Worm (Caenorhabditis elegans): Measurements from ENCODE around the gene adah-1.
A peak's percentile ranks its signal among the peaks of the same experiment; 100 is the strongest.

Gene adah-1

DNA sequence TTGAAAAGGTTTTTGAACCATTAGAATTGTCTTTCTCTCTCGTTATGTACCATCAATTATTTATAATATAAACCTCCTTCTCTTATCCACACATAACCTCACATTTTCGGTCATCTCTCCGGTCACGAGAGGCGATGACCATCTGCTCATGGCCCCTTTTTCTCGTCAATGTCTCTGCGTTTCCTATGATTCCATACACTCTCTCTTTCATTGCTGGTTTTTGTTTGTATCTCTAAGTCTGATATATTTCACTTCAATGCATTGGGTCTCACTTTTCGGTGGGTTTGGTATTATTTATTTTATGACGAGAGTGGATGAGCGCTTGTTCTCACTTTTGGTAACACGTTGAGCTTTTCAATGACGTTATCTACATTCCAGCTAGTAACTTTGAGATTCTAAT, 1.0 kb upstream of the adah-1 start (continued):
- peak in 1 of 2 experiments; percentile 81 for TF ChIP-seq lsy-2 (tag; optimal IDR thresholded peaks at IDR 0.05)
- TF ChIP-seq sma-3 (GFP tag; optimal IDR thresholded peaks at IDR 0.05), result peak; percentile 51

DNA sequence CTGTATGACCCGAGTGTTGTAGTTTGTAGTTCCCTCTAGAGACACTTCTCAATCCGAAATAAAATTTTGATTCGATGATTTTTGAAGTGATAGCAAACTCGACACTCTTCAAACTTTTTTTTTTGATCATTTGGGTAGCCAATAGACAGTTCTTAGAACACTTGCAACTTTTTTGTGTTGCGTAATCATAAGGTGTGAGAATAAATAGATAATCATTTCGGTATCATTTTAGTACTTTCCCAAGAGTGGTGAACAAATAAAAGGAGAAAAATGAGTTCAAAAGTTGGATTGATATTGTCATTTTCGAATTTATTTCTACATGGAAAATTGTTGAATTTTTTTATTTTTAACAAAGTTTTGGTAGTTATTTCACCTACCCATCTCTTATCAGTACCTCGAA, 818 bp downstream of the adah-1 start:
- TF ChIP-seq mbf-1 (tag; optimal IDR thresholded peaks at IDR 0.05), result no peak
- TF ChIP-seq fos-1 (tag; optimal IDR thresholded peaks at IDR 0.05), result peak; percentile 49
- no peak for TF ChIP-seq gmeb-1 (tag; optimal IDR thresholded peaks at IDR 0.05)
- no peak for TF ChIP-seq mab-5 (tag; optimal IDR thresholded peaks at IDR 0.05)
- no peak for TF ChIP-seq nhr-77 (tag; optimal IDR thresholded peaks at IDR 0.05)

DNA sequence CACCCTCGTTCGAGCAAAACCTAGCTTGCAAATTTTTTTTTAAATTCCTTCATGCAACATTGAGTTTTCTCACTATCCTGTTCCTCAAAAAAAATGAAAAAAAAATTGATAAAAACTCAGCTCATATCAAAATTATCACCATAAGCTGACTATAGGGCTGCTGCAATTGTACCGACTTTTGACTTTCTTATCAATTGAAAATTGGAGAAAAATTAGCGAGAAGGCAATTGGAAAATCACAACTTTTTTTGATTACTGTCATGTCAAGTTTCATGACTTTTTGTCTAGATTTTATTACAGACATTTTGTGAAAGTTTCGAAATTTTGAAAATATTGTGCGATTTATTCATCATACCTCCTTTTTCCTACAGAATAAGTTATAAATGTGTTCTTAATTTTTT, 1.8 kb downstream of the adah-1 start:
- TF ChIP-seq egl-27 (tag; optimal IDR thresholded peaks at IDR 0.05) (no peak), ZK546.5 (tag; optimal IDR thresholded peaks at IDR 0.05) (no peak), sma-9 (GFP tag; optimal IDR thresholded peaks at IDR 0.05) (peak; percentile 7), sma-9 (tag; optimal IDR thresholded peaks at IDR 0.05) (no peak), fos-1 (tag; optimal IDR thresholded peaks at IDR 0.05) (peak; percentile 91), lsy-2 (tag; optimal IDR thresholded peaks at IDR 0.05) (no peak), crh-2 (tag; optimal IDR thresholded peaks at IDR 0.05) (peak; percentile 17), dmd-4 (tag; optimal IDR thresholded peaks at IDR 0.05) (no peak), mab-5 (tag; optimal IDR thresholded peaks at IDR 0.05) (no peak), blmp-1 (tag; optimal IDR thresholded peaks at IDR 0.05; ENCODE audit: insufficient read depth) (no peak), nhr-77 (tag; optimal IDR thresholded peaks at IDR 0.05) (no peak), aly-2 (tag; optimal IDR thresholded peaks at IDR 0.05) (no peak), F13H6.1 (tag; optimal IDR thresholded peaks at IDR 0.05) (no peak)

DNA sequence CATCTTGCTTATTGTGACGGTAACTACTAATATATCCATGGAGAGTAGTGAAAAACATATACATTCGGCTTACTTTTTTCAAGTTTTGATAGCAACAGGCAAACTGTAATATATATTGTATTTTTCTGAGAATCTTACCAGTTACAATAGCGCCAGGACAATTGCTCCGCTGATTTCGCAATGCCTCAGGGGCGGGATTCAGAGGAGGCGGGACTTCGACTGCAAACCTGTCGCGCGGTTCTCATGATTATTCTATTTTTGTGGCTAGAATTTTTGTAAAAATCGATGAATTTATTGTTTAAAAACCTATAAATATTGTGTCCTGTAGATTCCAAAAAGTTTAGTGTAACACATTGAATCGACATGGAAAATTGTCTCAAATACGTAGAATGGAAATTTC, 7.0 kb downstream of the adah-1 start:
- TF ChIP-seq unc-55 (GFP tag; optimal IDR thresholded peaks at IDR 0.05), result peak; percentile 31
- TF ChIP-seq nhr-21 (tag; optimal IDR thresholded peaks at IDR 0.05), result no peak

DNA sequence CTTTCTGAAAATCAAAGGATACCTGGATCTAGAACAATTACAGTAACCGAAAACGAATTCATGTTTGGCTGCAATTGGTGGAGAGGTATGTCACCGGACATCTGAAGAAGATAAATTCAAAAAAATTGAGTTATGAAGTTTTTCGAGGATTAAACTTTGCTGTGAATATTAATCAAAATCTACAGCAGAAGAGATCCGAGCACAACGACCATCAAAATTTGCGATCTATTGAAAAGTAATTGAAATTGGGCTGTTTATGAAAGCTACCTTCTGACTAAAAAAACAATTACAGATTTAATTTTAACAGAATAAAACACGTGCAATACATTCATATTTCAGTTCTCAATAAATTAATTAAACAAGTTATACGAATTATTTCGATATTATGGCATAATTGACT, 8.4 kb downstream of the adah-1 start, which contains the start of gene C06G3.8:
C06G3.8 (minus strand) TSS at position 101 of the 400 bp plus-strand sequence.
- TF ChIP-seq elt-3 (tag; optimal IDR thresholded peaks at IDR 0.05) (no peak), lin-11 (tag; optimal IDR thresholded peaks at IDR 0.05) (no peak), fos-1 (tag; optimal IDR thresholded peaks at IDR 0.05) (no peak), sma-3 (GFP tag; optimal IDR thresholded peaks at IDR 0.05) (no peak), crh-2 (tag; optimal IDR thresholded peaks at IDR 0.05) (no peak), peb-1 (tag; optimal IDR thresholded peaks at IDR 0.05) (no peak), unc-62 (GFP tag; optimal IDR thresholded peaks at IDR 0.05) (no peak)

DNA sequence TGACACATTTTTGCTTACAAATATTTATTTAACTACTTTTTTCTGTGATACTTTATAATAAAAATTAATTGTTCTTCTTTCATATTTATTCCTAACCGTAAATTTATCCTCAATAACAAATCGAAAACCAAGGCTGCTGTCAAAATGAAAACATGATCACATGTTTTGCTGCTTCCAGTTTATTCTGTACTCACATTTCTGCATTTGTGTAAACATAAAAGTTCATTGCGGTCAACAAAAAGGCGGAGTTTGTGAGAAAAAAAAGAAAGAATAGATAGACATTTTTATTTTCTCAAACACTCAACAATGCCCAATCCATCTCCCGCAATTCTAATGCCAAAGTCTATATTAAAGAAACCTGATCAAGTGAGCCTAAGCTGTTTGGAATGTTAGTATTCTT, 11.8 kb downstream of the adah-1 start, which contains the start of gene C06G3.3:
C06G3.3 (plus strand) TSS at position 301 of the 400 bp plus-strand sequence.
- TF ChIP-seq nhr-129 (tag; optimal IDR thresholded peaks at IDR 0.05) (peak; percentile 3), Y55F3AM.14 (GFP tag; optimal IDR thresholded peaks at IDR 0.05) (no peak), nhr-77 (tag; optimal IDR thresholded peaks at IDR 0.05) (no peak), lin-13 (GFP tag; optimal IDR thresholded peaks at IDR 0.05) (no peak), elt-1 (tag; optimal IDR thresholded peaks at IDR 0.05) (no peak)

DNA sequence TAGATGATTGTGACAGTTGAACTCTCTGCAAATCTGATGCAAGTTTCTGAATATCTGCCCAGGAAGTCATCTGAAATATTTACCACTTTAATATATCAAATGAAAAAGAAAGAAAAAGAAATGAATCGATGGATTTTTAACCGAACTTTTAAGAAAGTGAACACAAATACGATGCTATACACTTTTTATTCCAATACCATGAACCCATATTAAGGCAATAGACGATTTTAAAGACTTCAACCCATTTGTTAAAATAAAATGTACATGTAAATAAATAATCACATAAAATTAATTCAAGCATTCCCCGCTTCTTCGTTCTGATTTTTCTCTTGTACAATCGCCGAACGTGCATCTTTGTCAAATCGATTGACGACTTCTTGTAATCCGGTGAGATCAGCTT, 12.8 kb downstream of the adah-1 start, which contains the start of gene ufl-1:
ufl-1 (minus strand) TSS at position 70 of the 400 bp plus-strand sequence.
- TF ChIP-seq ama-1 (optimal IDR thresholded peaks at IDR 0.05) (no peak), sma-9 (GFP tag; optimal IDR thresholded peaks at IDR 0.05) (no peak), sma-9 (tag; optimal IDR thresholded peaks at IDR 0.05) (no peak), nhr-11 (tag; optimal IDR thresholded peaks at IDR 0.05) (no peak), mdl-1 (tag; optimal IDR thresholded peaks at IDR 0.05) (no peak), unc-62 (GFP tag; optimal IDR thresholded peaks at IDR 0.05) (no peak), C34F6.9 (tag; optimal IDR thresholded peaks at IDR 0.05) (no peak), lin-11 (tag; optimal IDR thresholded peaks at IDR 0.05) (no peak), nhr-25 (tag; optimal IDR thresholded peaks at IDR 0.05) (no peak), lsy-2 (tag; optimal IDR thresholded peaks at IDR 0.05) (no peak), elt-1 (tag; optimal IDR thresholded peaks at IDR 0.05) (no peak), ceh-82 (tag; optimal IDR thresholded peaks at IDR 0.05) (no peak)

Data from whole organism, L2 larva.